Fruit fly (Drosophila melanogaster) whole organism, embryonic: ENCODE data around the gene CG2120.

Source experiments
- Ada2b ChIP-seq: fragments of 200-800 bp; sonication (Bioruptor generic); IDR thresholded peaks from 2 replicates; pipeline ENCODE4 v1.3.6; 2022; ENCODE audit warnings: missing biosample characterization, missing genetic modification characterization
- BEAF-32 ChIP-seq: fragments of 200-800 bp; sonication (Bioruptor generic); optimal IDR thresholded peaks from 3 replicates; lab custom pipeline; 2017; ENCODE audit warnings: missing biosample characterization, missing genetic modification characterization, mild to moderate bottlenecking, moderate library complexity, missing genetic modification reagents
- BtbVII ChIP-seq: fragments of 200-800 bp; sonication (Bioruptor generic); optimal IDR thresholded peaks from 3 replicates; lab custom pipeline; 2017; ENCODE audit warnings: missing biosample characterization, mild to moderate bottlenecking, missing genetic modification characterization
- CG10321 ChIP-seq: fragments of 200-800 bp; sonication (Bioruptor generic); IDR thresholded peaks from 2 replicates; pipeline ENCODE4 v1.3.6; 2022; ENCODE audit warnings: missing biosample characterization, missing genetic modification characterization
- CG11504 ChIP-seq: fragments of 200-800 bp; sonication (Bioruptor generic); optimal IDR thresholded peaks from 3 replicates; lab custom pipeline; 2019; ENCODE audit warnings: missing biosample characterization, mild to moderate bottlenecking, missing genetic modification characterization, moderate library complexity
- CG13894 ChIP-seq: fragments of 200-800 bp; sonication (Bioruptor generic); optimal IDR thresholded peaks from 3 replicates; lab custom pipeline; 2018; ENCODE audit warnings: missing biosample characterization, mild to moderate bottlenecking, missing genetic modification characterization, moderate library complexity
- CG15011 ChIP-seq: fragments of 200-800 bp; sonication (Bioruptor generic); optimal IDR thresholded peaks from 3 replicates; lab custom pipeline; 2018; ENCODE audit warnings: missing biosample characterization, mild to moderate bottlenecking, missing genetic modification characterization
- CG30431 ChIP-seq: fragments of 200-800 bp; sonication (Bioruptor generic); optimal IDR thresholded peaks from 2 replicates; lab custom pipeline; 2017; ENCODE audit warnings: missing biosample characterization, missing genetic modification characterization
- CG33557 ChIP-seq: fragments of 200-800 bp; sonication (Bioruptor generic); optimal IDR thresholded peaks from 2 replicates; lab custom pipeline; 2019; ENCODE audit warnings: missing biosample characterization, mild to moderate bottlenecking, missing genetic modification characterization, moderate library complexity
- CG3847 ChIP-seq: fragments of 200-800 bp; sonication (Bioruptor generic); IDR thresholded peaks from 2 replicates; pipeline ENCODE4 v1.3.6; 2022; ENCODE audit warnings: missing biosample characterization, missing genetic modification characterization
- CG6813 ChIP-seq: fragments of 200-800 bp; sonication (Bioruptor generic); optimal IDR thresholded peaks from 2 replicates; lab custom pipeline; 2017; ENCODE audit warnings: missing biosample characterization, missing genetic modification characterization, mild to moderate bottlenecking, moderate library complexity, missing genetic modification reagents
- CG7556 ChIP-seq: fragments of 200-800 bp; sonication (Bioruptor generic); optimal IDR thresholded peaks from 2 replicates; lab custom pipeline; 2017; ENCODE audit warnings: missing biosample characterization, mild to moderate bottlenecking, missing genetic modification characterization
- CG7928 ChIP-seq: fragments of 200-800 bp; sonication (Bioruptor generic); optimal IDR thresholded peaks from 2 replicates; lab custom pipeline; 2017; ENCODE audit warnings: missing biosample characterization, mild to moderate bottlenecking, missing genetic modification characterization
- CG9727 ChIP-seq: fragments of 200-800 bp; sonication (Bioruptor generic); optimal IDR thresholded peaks from 3 replicates; lab custom pipeline; 2017; ENCODE audit warnings: missing biosample characterization, mild to moderate bottlenecking, missing genetic modification characterization
- CHES-1-like ChIP-seq: fragments of 200-800 bp; sonication (Bioruptor generic); optimal IDR thresholded peaks from 2 replicates; lab custom pipeline; 2016; ENCODE audit warnings: missing biosample characterization, missing genetic modification characterization
- Dek ChIP-seq: fragments of 200-800 bp; sonication (Bioruptor generic); optimal IDR thresholded peaks from 3 replicates; lab custom pipeline; 2019; ENCODE audit warnings: missing biosample characterization, mild to moderate bottlenecking, missing genetic modification characterization, moderate library complexity
- E2f1 ChIP-seq: fragments of 200-800 bp; sonication (Bioruptor generic); IDR thresholded peaks from 2 replicates; pipeline ENCODE4 v1.3.6; 2022; ENCODE audit warnings: missing biosample characterization, missing genetic modification characterization
- ERR ChIP-seq: fragments of 200-800 bp; sonication (Bioruptor generic); optimal IDR thresholded peaks from 2 replicates; lab custom pipeline; 2016; ENCODE audit warnings: missing biosample characterization, missing genetic modification characterization
- Ets65A ChIP-seq: fragments of 200-800 bp; sonication (Bioruptor generic); peaks from one replicate; lab custom pipeline; 2016; ENCODE audit warnings: missing biosample characterization, missing genetic modification characterization
- Fer3 ChIP-seq: fragments of 200-800 bp; sonication (Bioruptor generic); optimal IDR thresholded peaks from 2 replicates; lab custom pipeline; 2018; ENCODE audit warnings: missing biosample characterization, mild to moderate bottlenecking, missing genetic modification characterization, moderate library complexity
- Neu2 ChIP-seq: fragments of 200-800 bp; sonication (Bioruptor generic); optimal IDR thresholded peaks from 3 replicates; lab custom pipeline; 2016; ENCODE audit warnings: missing biosample characterization, missing genetic modification characterization, borderline replicate concordance
- Nf-YB ChIP-seq: fragments of 200-800 bp; sonication (Bioruptor generic); optimal IDR thresholded peaks from 3 replicates; lab custom pipeline; 2019; ENCODE audit warnings: missing biosample characterization, mild to moderate bottlenecking, missing genetic modification characterization, moderate library complexity
- PHDP ChIP-seq: fragments of 200-800 bp; sonication (Bioruptor generic); optimal IDR thresholded peaks from 3 replicates; lab custom pipeline; 2018; ENCODE audit warnings: missing biosample characterization, mild to moderate bottlenecking, missing genetic modification characterization, moderate library complexity
- Pdp1 ChIP-seq, 2 experiments: fragments of 200-800 bp; sonication (Bioruptor generic); optimal IDR thresholded peaks; 3 replicates each; lab custom pipeline; 2016; ENCODE audit warnings: missing biosample characterization in 2 of 2, missing genetic modification characterization in 2 of 2, mild to moderate bottlenecking in 1 of 2, moderate library complexity in 1 of 2
- Poxn ChIP-seq: fragments of 200-800 bp; sonication (Bioruptor generic); IDR thresholded peaks from 2 replicates; pipeline ENCODE4 v1.3.6; 2022; ENCODE audit warnings: missing biosample characterization, missing genetic modification characterization
- Rx ChIP-seq: fragments of 200-800 bp; sonication (Bioruptor generic); IDR thresholded peaks from 2 replicates; pipeline ENCODE4 v1.3.6; 2022; ENCODE audit warnings: missing biosample characterization, missing genetic modification characterization
- Sry-δ ChIP-seq: fragments of 200-800 bp; sonication (Bioruptor generic); optimal IDR thresholded peaks from 2 replicates; lab custom pipeline; 2016; ENCODE audit warnings: missing biosample characterization, missing genetic modification characterization
- abd-A ChIP-seq: fragments of 200-800 bp; sonication (Bioruptor generic); optimal IDR thresholded peaks from 3 replicates; lab custom pipeline; 2019; ENCODE audit warnings: missing biosample characterization, mild to moderate bottlenecking, missing genetic modification characterization, moderate library complexity
- bowl ChIP-seq: fragments of 200-800 bp; sonication (Bioruptor generic); IDR thresholded peaks from 2 replicates; pipeline ENCODE4 v1.3.6; 2022; ENCODE audit warnings: missing biosample characterization, missing genetic modification characterization
- br ChIP-seq: fragments of >200 bp; optimal IDR thresholded peaks from 2 replicates; lab custom pipeline; 2017
- cato ChIP-seq: fragments of 200-800 bp; sonication (Bioruptor generic); optimal IDR thresholded peaks from 2 replicates; lab custom pipeline; 2016; ENCODE audit warnings: missing biosample characterization, missing genetic modification characterization, borderline replicate concordance
- chm ChIP-seq: fragments of 200-800 bp; sonication (Bioruptor generic); IDR thresholded peaks from 2 replicates; pipeline ENCODE4 v1.3.6; 2022; ENCODE audit warnings: missing biosample characterization, missing genetic modification characterization
- emc ChIP-seq: fragments of 200-800 bp; sonication (Bioruptor generic); optimal IDR thresholded peaks from 2 replicates; lab custom pipeline; 2016; ENCODE audit warnings: missing biosample characterization, missing genetic modification characterization
- eve ChIP-seq, 2 experiments: fragments of >200 bp; optimal IDR thresholded peaks; 2 replicates each; lab custom pipeline; 2017; ENCODE audit warnings: missing biosample characterization in 2 of 2, missing genetic modification characterization in 2 of 2
- ewg ChIP-seq: fragments of 200-800 bp; sonication (Bioruptor generic); optimal IDR thresholded peaks from 3 replicates; lab custom pipeline; 2017; ENCODE audit warnings: mild to moderate bottlenecking, missing biosample characterization, missing genetic modification reagents, missing genetic modification characterization
- fd96Cb ChIP-seq: fragments of 200-800 bp; sonication (Bioruptor generic); optimal IDR thresholded peaks from 2 replicates; lab custom pipeline; 2018; ENCODE audit warnings: missing biosample characterization, mild to moderate bottlenecking, missing genetic modification characterization, moderate library complexity
- gro ChIP-seq: fragments of 200-800 bp; sonication (Bioruptor generic); optimal IDR thresholded peaks from 2 replicates; lab custom pipeline; 2016; ENCODE audit warnings: missing biosample characterization, missing genetic modification characterization
- hbn ChIP-seq: fragments of 200-800 bp; sonication (Bioruptor generic); IDR thresholded peaks from 2 replicates; pipeline ENCODE4 v1.3.6; 2022; ENCODE audit warnings: missing biosample characterization, missing genetic modification characterization; ENCODE audit not compliant: partially characterized antibody
- lmd ChIP-seq: fragments of 200-800 bp; sonication (Bioruptor generic); IDR thresholded peaks from 2 replicates; pipeline ENCODE4 v1.3.6; 2022; ENCODE audit warnings: missing biosample characterization, missing genetic modification characterization
- row ChIP-seq: fragments of 200-800 bp; sonication (Bioruptor generic); IDR thresholded peaks from 3 replicates; pipeline ENCODE4 v1.3.6; 2022; ENCODE audit warnings: missing biosample characterization, missing genetic modification characterization
- sens ChIP-seq: fragments of 200-800 bp; sonication (Bioruptor generic); peaks from one replicate; lab custom pipeline; 2016; ENCODE audit warnings: missing biosample characterization, missing genetic modification characterization
- slbo ChIP-seq: fragments of 200-800 bp; sonication (Bioruptor generic); IDR thresholded peaks from 2 replicates; pipeline ENCODE4 v1.3.6; 2022; ENCODE audit warnings: missing biosample characterization, missing genetic modification characterization
- ssp ChIP-seq: fragments of 200-800 bp; sonication (Bioruptor generic); IDR thresholded peaks from 2 replicates; pipeline ENCODE4 v1.3.6; 2022; ENCODE audit warnings: missing biosample characterization, missing genetic modification characterization
- stwl ChIP-seq: fragments of 200-800 bp; sonication (Bioruptor generic); optimal IDR thresholded peaks from 3 replicates; lab custom pipeline; 2018; ENCODE audit warnings: missing biosample characterization, mild to moderate bottlenecking, missing genetic modification characterization, moderate library complexity
- tin ChIP-seq: fragments of 200-800 bp; sonication (Bioruptor generic); optimal IDR thresholded peaks from 3 replicates; lab custom pipeline; 2016; ENCODE audit warnings: missing biosample characterization, missing genetic modification characterization
- tup ChIP-seq: fragments of 200-800 bp; sonication (Bioruptor generic); optimal IDR thresholded peaks from 2 replicates; lab custom pipeline; 2016; ENCODE audit warnings: missing biosample characterization, mild to moderate bottlenecking, missing genetic modification characterization, moderate library complexity
- vvl ChIP-seq: fragments of 200-800 bp; sonication (Bioruptor generic); IDR thresholded peaks from 2 replicates; pipeline ENCODE4 v1.3.6; 2022; ENCODE audit warnings: missing biosample characterization, missing genetic modification characterization
- zen2 ChIP-seq: fragments of 200-800 bp; sonication (Bioruptor generic); IDR thresholded peaks from 3 replicates; pipeline ENCODE4 v1.3.6; 2022; ENCODE audit warnings: missing biosample characterization, missing genetic modification characterization; ENCODE audit not compliant: partially characterized antibody

CG2120 gene

DNA sequence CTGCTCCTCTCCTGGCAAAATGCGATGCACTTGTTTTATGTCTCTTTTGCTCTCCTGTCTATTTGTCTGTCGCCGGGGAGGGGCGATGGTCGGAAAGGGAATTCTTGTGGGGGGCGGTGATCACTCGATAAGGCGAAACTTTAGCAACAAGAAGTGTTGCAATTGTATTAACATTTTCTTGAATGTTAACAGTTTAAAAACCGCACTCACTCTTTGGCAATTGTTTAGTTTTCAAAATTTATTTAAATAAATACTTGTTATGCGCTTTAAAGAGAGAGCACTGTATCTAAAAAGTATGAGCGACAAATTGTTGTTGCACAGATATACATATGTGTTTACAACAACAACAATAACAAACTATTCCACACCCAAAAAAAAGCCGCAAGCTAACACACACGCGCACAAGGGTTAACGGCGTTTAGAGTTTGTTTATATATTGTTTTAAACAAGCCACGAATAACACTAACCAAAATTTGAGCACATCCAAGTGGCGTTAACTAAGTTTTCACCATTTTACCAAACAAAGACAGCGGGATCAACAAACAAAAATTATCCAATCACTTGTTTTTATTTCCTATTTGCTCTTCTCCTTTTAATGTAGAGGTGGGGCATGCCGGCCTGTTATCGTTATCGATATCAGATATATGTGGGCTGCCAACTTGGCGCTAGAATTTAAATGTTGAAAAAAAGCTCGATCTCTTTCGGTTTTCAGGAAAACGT, 34.0 kb upstream of the CG2120 start, which contains the start of gene CG2258 (continued):
- TF ChIP-seq ERR (GFP tag; lab: Kevin White, UChicago) (no peak), emc (GFP tag; lab: Kevin White, UChicago) (peak; percentile 12), gro (GFP tag; lab: Kevin White, UChicago) (no peak), fd96Cb (tag; lab: Kevin White, UChicago) (peak; percentile 90), CG33557 (GFP tag; lab: Kevin White, UChicago) (peak; percentile 46), CG13894 (peak; percentile 65), tin (peak; percentile 83), Sry-δ (peak; percentile 82), PHDP (tag; lab: Kevin White, UChicago) (peak; percentile 88), row (peak; percentile 93), cato (GFP tag; lab: Kevin White, UChicago) (peak; percentile 62), Ets65A (GFP tag; lab: Kevin White, UChicago) (peak; percentile 98), CG30431 (GFP tag; lab: Kevin White, UChicago) (peak; percentile 65), Dek (tag; lab: Kevin White, UChicago) (peak; percentile 77), eve (GFP tag; optimal IDR thresholded peaks at IDR 0.05; lab: Kevin White, UChicago) (no peak), Fer3 (peak; percentile 91), CG6813 (GFP tag; lab: Kevin White, UChicago) (peak; percentile 83), CG3847 (GFP tag; lab: Robert Waterston, UW) (peak; percentile 83), ssp (GFP tag; lab: Robert Waterston, UW) (peak; percentile 73), zen2 (GFP tag; lab: Robert Waterston, UW) (0 out of 3 replicates have a peak, but pooled peaks have one; percentile 15), slbo (GFP tag; lab: Robert Waterston, UW) (peak; percentile 90), Rx (GFP tag; lab: Robert Waterston, UW) (peak; percentile 58), CG15011 (peak; percentile 76), CG7928 (peak; percentile 53), vvl (peak; percentile 95), br (no peak), ewg (peak; percentile 74), Nf-YB (GFP tag; lab: Kevin White, UChicago) (peak; percentile 45), CHES-1-like (peak; percentile 71), BtbVII (GFP tag; lab: Kevin White, UChicago) (peak; percentile 83), Ada2b (GFP tag; lab: Robert Waterston, UW) (peak; percentile 92), CG11504 (tag; lab: Kevin White, UChicago) (peak; percentile 77), CG10321 (GFP tag; lab: Robert Waterston, UW) (peak; percentile 47; the same call in 1 of the 2 replicates), chm (peak; percentile 82), E2f1 (GFP tag; lab: Robert Waterston, UW) (peak; percentile 84), BEAF-32 (GFP tag; lab: Kevin White, UChicago) (peak; percentile 22), sens (GFP tag; lab: Kevin White, UChicago) (peak; percentile 91), abd-A (tag; lab: Kevin White, UChicago) (no peak), hbn (GFP tag; lab: Robert Waterston, UW) (no peak), tup (GFP tag; lab: Kevin White, UChicago) (peak; percentile 58), lmd (GFP tag; lab: Robert Waterston, UW) (peak; percentile 91), CG7556 (GFP tag; lab: Kevin White, UChicago) (peak; percentile 76), CG9727 (GFP tag; lab: Kevin White, UChicago) (peak; percentile 67), Pdp1 (GFP tag; optimal IDR thresholded peaks at IDR 0.05; lab: Kevin White, UChicago) (peak; percentile 33 to 35), Neu2 (GFP tag; lab: Kevin White, UChicago) (no peak), stwl (tag; lab: Kevin White, UChicago) (peak; percentile 40), bowl (GFP tag; lab: Robert Waterston, UW) (peak; percentile 68; the same call in 1 of the 2 replicates), Poxn (GFP tag; lab: Robert Waterston, UW) (peak; percentile 37; the same call in 1 of the 2 replicates)
